Fruit fly (Drosophila melanogaster) whole organism, embryonic: Measurements from ENCODE around the gene CG32147.

Source experiments
- Abd-B ChIP-seq: fragments of 200-800 bp; sonication (Bioruptor generic); optimal IDR thresholded peaks from 2 replicates; lab custom pipeline; 2018; ENCODE audit warnings: missing biosample characterization, mild to moderate bottlenecking, missing genetic modification characterization, moderate library complexity
- Ada2b ChIP-seq: fragments of 200-800 bp; sonication (Bioruptor generic); IDR thresholded peaks from 2 replicates; pipeline ENCODE4 v1.3.6; 2022; ENCODE audit warnings: missing biosample characterization, missing genetic modification characterization
- B-H2 ChIP-seq: fragments of 200-800 bp; sonication (Bioruptor generic); optimal IDR thresholded peaks from 2 replicates; lab custom pipeline; 2018; ENCODE audit warnings: missing biosample characterization, mild to moderate bottlenecking, missing genetic modification characterization
- CG10565 ChIP-seq: fragments of 200-800 bp; sonication (Bioruptor generic); optimal IDR thresholded peaks from 3 replicates; lab custom pipeline; 2016; ENCODE audit warnings: missing biosample characterization, mild to moderate bottlenecking, missing genetic modification characterization
- CG12942 ChIP-seq: fragments of 200-800 bp; sonication (Bioruptor generic); optimal IDR thresholded peaks from 3 replicates; lab custom pipeline; 2016; ENCODE audit warnings: missing biosample characterization, missing genetic modification characterization
- CG15601 ChIP-seq: fragments of 200-800 bp; sonication (Bioruptor generic); optimal IDR thresholded peaks from 3 replicates; lab custom pipeline; 2019; ENCODE audit warnings: missing biosample characterization, mild to moderate bottlenecking, missing genetic modification characterization, moderate library complexity
- CG18011 ChIP-seq: fragments of 200-800 bp; sonication (Bioruptor generic); optimal IDR thresholded peaks from 2 replicates; lab custom pipeline; 2017; ENCODE audit warnings: missing biosample characterization, missing genetic modification characterization, mild to moderate bottlenecking, moderate library complexity, missing genotype
- CG2875 ChIP-seq: fragments of 200-800 bp; sonication (Bioruptor generic); optimal IDR thresholded peaks from 2 replicates; lab custom pipeline; 2017; ENCODE audit warnings: missing biosample characterization, mild to moderate bottlenecking, missing genetic modification characterization, missing genetic modification reagents
- CG31388 ChIP-seq: fragments of 200-800 bp; sonication (Bioruptor generic); optimal IDR thresholded peaks from 2 replicates; lab custom pipeline; 2016; ENCODE audit warnings: missing biosample characterization, missing genetic modification characterization
- CG33213 ChIP-seq: fragments of 200-800 bp; sonication (Bioruptor generic); optimal IDR thresholded peaks from 3 replicates; lab custom pipeline; 2016; ENCODE audit warnings: missing biosample characterization, missing genetic modification characterization
- CG34422 ChIP-seq: fragments of 200-800 bp; sonication (Bioruptor generic); IDR thresholded peaks from 3 replicates; pipeline ENCODE4 v1.3.6; 2022; ENCODE audit warnings: missing biosample characterization, missing genetic modification characterization
- CG3847 ChIP-seq: fragments of 200-800 bp; sonication (Bioruptor generic); IDR thresholded peaks from 2 replicates; pipeline ENCODE4 v1.3.6; 2022; ENCODE audit warnings: missing biosample characterization, missing genetic modification characterization
- CG6791 ChIP-seq: fragments of 200-800 bp; sonication (Bioruptor generic); IDR thresholded peaks from 3 replicates; pipeline ENCODE4 v1.3.6; 2022; ENCODE audit warnings: missing biosample characterization, missing genetic modification characterization; ENCODE audit not compliant: partially characterized antibody
- CG7839 ChIP-seq: fragments of 200-800 bp; sonication (Bioruptor generic); optimal IDR thresholded peaks from 3 replicates; lab custom pipeline; 2018; ENCODE audit warnings: missing biosample characterization, mild to moderate bottlenecking, missing genetic modification characterization, moderate library complexity
- CG9817 ChIP-seq: fragments of 200-800 bp; sonication (Bioruptor generic); optimal IDR thresholded peaks from 2 replicates; lab custom pipeline; 2018; ENCODE audit warnings: missing biosample characterization, mild to moderate bottlenecking, missing genetic modification characterization, moderate library complexity
- CHES-1-like ChIP-seq: fragments of 200-800 bp; sonication (Bioruptor generic); optimal IDR thresholded peaks from 2 replicates; lab custom pipeline; 2016; ENCODE audit warnings: missing biosample characterization, missing genetic modification characterization
- CTCF ChIP-seq: fragments of 200-800 bp; sonication (Bioruptor generic); optimal IDR thresholded peaks from 2 replicates; lab custom pipeline; 2017; ENCODE audit warnings: missing biosample characterization, mild to moderate bottlenecking, missing genetic modification characterization, moderate library complexity
- E2f2 ChIP-seq: fragments of 200-800 bp; sonication (Bioruptor generic); IDR thresholded peaks from 2 replicates; pipeline ENCODE4 v1.3.6; 2022; ENCODE audit warnings: missing biosample characterization, missing genetic modification characterization
- Fer3 ChIP-seq: fragments of 200-800 bp; sonication (Bioruptor generic); optimal IDR thresholded peaks from 2 replicates; lab custom pipeline; 2018; ENCODE audit warnings: missing biosample characterization, mild to moderate bottlenecking, missing genetic modification characterization, moderate library complexity
- Gsc ChIP-seq: fragments of 200-800 bp; sonication (Bioruptor generic); IDR thresholded peaks from 2 replicates; pipeline ENCODE4 v1.3.6; 2022; ENCODE audit warnings: missing biosample characterization, missing genetic modification characterization
- Gug ChIP-seq: fragments of 200-800 bp; sonication (Bioruptor generic); IDR thresholded peaks from 4 replicates; pipeline ENCODE4 v1.3.6; 2022; ENCODE audit warnings: missing biosample characterization, missing genetic modification characterization
- MTF-1 ChIP-seq: fragments of 200-800 bp; sonication (Bioruptor generic); optimal IDR thresholded peaks from 2 replicates; lab custom pipeline; 2018; ENCODE audit warnings: missing biosample characterization, mild to moderate bottlenecking, missing genetic modification characterization, borderline replicate concordance
- Max ChIP-seq: fragments of 200-800 bp; sonication (Bioruptor generic); optimal IDR thresholded peaks from 2 replicates; lab custom pipeline; 2016; ENCODE audit warnings: missing biosample characterization, mild to moderate bottlenecking, missing genetic modification characterization
- NK7.1 ChIP-seq: fragments of 200-800 bp; sonication (Bioruptor generic); optimal IDR thresholded peaks from 3 replicates; lab custom pipeline; 2016; ENCODE audit warnings: missing biosample characterization, missing genetic modification characterization
- NfI ChIP-seq: fragments of 200-800 bp; sonication (Bioruptor generic); optimal IDR thresholded peaks from 3 replicates; lab custom pipeline; 2018; ENCODE audit warnings: missing biosample characterization, mild to moderate bottlenecking, missing genetic modification characterization, moderate library complexity
- Oaz ChIP-seq: fragments of 200-800 bp; sonication (Bioruptor generic); IDR thresholded peaks from 2 replicates; pipeline ENCODE4 v1.3.6; 2022; ENCODE audit warnings: missing biosample characterization, missing genetic modification characterization
- Sry-δ ChIP-seq: fragments of 200-800 bp; sonication (Bioruptor generic); optimal IDR thresholded peaks from 2 replicates; lab custom pipeline; 2016; ENCODE audit warnings: missing biosample characterization, missing genetic modification characterization
- Trl ChIP-seq, 3 experiments: fragments of >200 bp in 2 of 3; fragments of 200-800 bp in 1 of 3; sonication (Bioruptor generic) in 1 of 3; optimal IDR thresholded peaks; 2 replicates in 1 of 3; 3 replicates in 2 of 3; lab custom pipeline; 2016 to 2017; ENCODE audit warnings: missing biosample characterization in 1 of 3, missing genetic modification characterization in 1 of 3
- az2 ChIP-seq: fragments of 200-800 bp; sonication (Bioruptor generic); optimal IDR thresholded peaks from 3 replicates; lab custom pipeline; 2016; ENCODE audit warnings: missing biosample characterization, missing genetic modification characterization
- bcd ChIP-seq: fragments of 200-800 bp; sonication (Bioruptor generic); optimal IDR thresholded peaks from 2 replicates; lab custom pipeline; 2017; ENCODE audit warnings: missing biosample characterization, mild to moderate bottlenecking, missing genetic modification characterization
- cwo ChIP-seq: fragments of 200-800 bp; sonication (Bioruptor generic); optimal IDR thresholded peaks from 3 replicates; lab custom pipeline; 2017; ENCODE audit warnings: missing biosample characterization, missing genetic modification characterization, mild to moderate bottlenecking, moderate library complexity, missing genetic modification reagents
- da ChIP-seq: fragments of 200-800 bp; sonication (Bioruptor generic); optimal IDR thresholded peaks from 2 replicates; lab custom pipeline; 2016; ENCODE audit warnings: missing biosample characterization, missing genetic modification characterization
- dimm ChIP-seq: fragments of 200-800 bp; sonication (Bioruptor generic); IDR thresholded peaks from 2 replicates; pipeline ENCODE4 v1.3.6; 2022; ENCODE audit warnings: missing biosample characterization, missing genetic modification characterization
- exex ChIP-seq: fragments of 200-800 bp; sonication (Bioruptor generic); optimal IDR thresholded peaks from 4 replicates; lab custom pipeline; 2018; ENCODE audit warnings: missing biosample characterization, mild to moderate bottlenecking, missing genetic modification characterization, moderate library complexity
- fd96Cb ChIP-seq: fragments of 200-800 bp; sonication (Bioruptor generic); optimal IDR thresholded peaks from 2 replicates; lab custom pipeline; 2018; ENCODE audit warnings: missing biosample characterization, mild to moderate bottlenecking, missing genetic modification characterization, moderate library complexity
- gro ChIP-seq: fragments of 200-800 bp; sonication (Bioruptor generic); optimal IDR thresholded peaks from 2 replicates; lab custom pipeline; 2016; ENCODE audit warnings: missing biosample characterization, missing genetic modification characterization
- inv ChIP-seq: fragments of 200-800 bp; sonication (Bioruptor generic); IDR thresholded peaks from 2 replicates; pipeline ENCODE4 v1.3.6; 2022; ENCODE audit warnings: missing biosample characterization, missing genetic modification characterization; ENCODE audit not compliant: partially characterized antibody
- kah ChIP-seq: fragments of 200-800 bp; sonication (Bioruptor generic); optimal IDR thresholded peaks from 2 replicates; lab custom pipeline; 2018; ENCODE audit warnings: missing biosample characterization, mild to moderate bottlenecking, missing genetic modification characterization
- klu ChIP-seq: fragments of 200-800 bp; sonication (Bioruptor generic); IDR thresholded peaks from 2 replicates; pipeline ENCODE4 v1.3.6; 2022; ENCODE audit warnings: missing biosample characterization, missing genetic modification characterization
- nerfin-2 ChIP-seq: fragments of 200-800 bp; sonication (Bioruptor generic); IDR thresholded peaks from 2 replicates; pipeline ENCODE4 v1.3.6; 2022; ENCODE audit warnings: missing biosample characterization, missing genetic modification characterization; ENCODE audit not compliant: partially characterized antibody
- org-1 ChIP-seq: fragments of 200-800 bp; sonication (Bioruptor generic); optimal IDR thresholded peaks from 2 replicates; lab custom pipeline; 2017; ENCODE audit warnings: missing biosample characterization, missing genetic modification characterization
- pan ChIP-seq, 4 experiments: fragments of >200 bp in 3 of 4; fragments of 200-800 bp in 1 of 4; sonication (Bioruptor generic) in 1 of 4; optimal IDR thresholded peaks in 3 of 4; IDR thresholded peaks in 1 of 4; 2 replicates each; pipeline versions ENCODE4 v1.3.6 to Lab custom; 2017 to 2022; ENCODE audit warnings: missing biosample characterization in 2 of 4, missing genetic modification characterization in 2 of 4, mixed read lengths in 1 of 4
- peb ChIP-seq: fragments of 200-800 bp; sonication (Bioruptor generic); IDR thresholded peaks from 2 replicates; pipeline ENCODE4 v1.3.6; 2022; ENCODE audit warnings: missing biosample characterization, missing genetic modification characterization
- psq ChIP-seq: fragments of 200-800 bp; sonication (Bioruptor generic); optimal IDR thresholded peaks from 2 replicates; lab custom pipeline; 2017; ENCODE audit warnings: missing biosample characterization, missing genetic modification characterization
- so ChIP-seq: fragments of 200-800 bp; sonication (Bioruptor generic); IDR thresholded peaks from 3 replicates; pipeline ENCODE4 v1.3.6; 2022; ENCODE audit warnings: missing biosample characterization, missing genetic modification characterization
- ssp ChIP-seq: fragments of 200-800 bp; sonication (Bioruptor generic); IDR thresholded peaks from 2 replicates; pipeline ENCODE4 v1.3.6; 2022; ENCODE audit warnings: missing biosample characterization, missing genetic modification characterization
- sug ChIP-seq: fragments of 200-800 bp; optimal IDR thresholded peaks from 2 replicates; lab custom pipeline; 2019; ENCODE audit warnings: missing biosample characterization, mild to moderate bottlenecking, missing genetic modification characterization, moderate library complexity
- tgo ChIP-seq: fragments of 200-800 bp; sonication (Bioruptor generic); IDR thresholded peaks from 3 replicates; pipeline ENCODE4 v1.3.6; 2022; ENCODE audit warnings: missing biosample characterization, missing genetic modification characterization
- twi ChIP-seq: fragments of 200-800 bp; optimal IDR thresholded peaks from 2 replicates; lab custom pipeline; 2019; ENCODE audit warnings: missing biosample characterization, mild to moderate bottlenecking, missing genetic modification characterization, moderate library complexity

Gene CG32147

DNA sequence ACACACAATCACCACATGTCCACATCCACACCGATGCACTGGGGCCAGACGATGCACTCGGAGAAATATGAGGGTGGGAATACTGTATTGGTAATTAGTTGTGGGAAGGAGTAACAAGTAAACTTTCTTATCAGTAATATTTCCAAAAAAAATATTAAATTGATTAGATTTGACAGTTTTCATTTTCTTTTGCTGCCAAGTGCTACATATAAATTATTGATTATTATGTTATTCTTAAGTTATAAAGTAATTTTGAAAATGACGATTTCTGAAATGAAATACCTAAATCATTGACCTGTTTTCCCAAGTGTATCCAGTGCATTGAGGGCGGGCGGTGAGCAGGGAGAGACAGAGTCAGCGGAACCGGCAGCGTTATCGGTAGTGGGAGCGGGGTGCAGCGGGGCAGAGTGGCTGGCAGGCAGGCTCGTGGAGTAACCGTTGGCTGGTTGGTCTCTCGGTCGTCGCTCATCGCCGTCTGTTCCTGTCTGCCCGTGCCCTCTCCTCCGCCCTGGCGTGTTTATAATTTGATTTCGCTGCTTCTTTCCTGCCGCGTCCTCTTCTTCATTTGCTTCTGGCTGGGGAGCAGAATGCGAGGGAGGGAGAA lies 36.0 kb downstream of the CG32147 start (continued):
- TF ChIP-seq B-H2 (GFP tag; lab: Kevin White, UChicago) (no peak), fd96Cb (peak; percentile 65), cwo (GFP tag; lab: Kevin White, UChicago) (no peak), NK7.1 (no peak), CG7839 (tag; lab: Kevin White, UChicago) (peak; percentile 68), sug (tag; lab: Kevin White, UChicago) (no peak), CHES-1-like (no peak), exex (tag; lab: Kevin White, UChicago) (no peak), az2 (GFP tag; lab: Kevin White, UChicago) (peak; percentile 39), tgo (GFP tag; lab: Robert Waterston, UW) (peak; percentile 33; the same call in 1 of the 3 replicates), bcd (GFP tag; lab: Kevin White, UChicago) (peak; percentile 57), dimm (GFP tag; lab: Robert Waterston, UW) (0 out of 2 replicates have a peak, but pooled peaks have one; percentile 24), org-1 (GFP tag; lab: Kevin White, UChicago) (peak; percentile 46), Trl (optimal IDR thresholded peaks at IDR 0.05; lab: Kevin White, UChicago) (no peak), Trl (GFP tag; optimal IDR thresholded peaks at IDR 0.05; lab: Kevin White, UChicago) (no peak), gro (GFP tag; lab: Kevin White, UChicago) (no peak), CG34422 (GFP tag; lab: Robert Waterston, UW) (no peak; the same call in 2 of the 3 replicates), twi (peak; percentile 20), klu (no peak), Gsc (GFP tag; lab: Robert Waterston, UW) (no peak), Abd-B (GFP tag; lab: Kevin White, UChicago) (no peak), Oaz (GFP tag; lab: Robert Waterston, UW) (no peak), kah (GFP tag; lab: Kevin White, UChicago) (no peak), so (GFP tag; lab: Robert Waterston, UW) (no peak), Max (GFP tag; lab: Kevin White, UChicago) (peak; percentile 14), CG31388 (GFP tag; lab: Kevin White, UChicago) (no peak), CTCF (peak; percentile 13), ssp (GFP tag; lab: Robert Waterston, UW) (0 out of 2 replicates have a peak, but pooled peaks have one; percentile 16), CG33213 (GFP tag; lab: Kevin White, UChicago) (no peak), peb (GFP tag; lab: Robert Waterston, UW) (no peak), CG6791 (GFP tag; lab: Robert Waterston, UW) (no peak), CG12942 (GFP tag; lab: Kevin White, UChicago) (no peak), CG18011 (GFP tag; lab: Kevin White, UChicago) (no peak), CG2875 (peak; percentile 50), da (no peak), Fer3 (tag; lab: Kevin White, UChicago) (no peak), pan (optimal IDR thresholded peaks at IDR 0.05; lab: Kevin White, UChicago) (no peak), pan (GFP tag; optimal IDR thresholded peaks at IDR 0.05 in 1 of 2, IDR thresholded peaks at IDR 0.05 in 1 of 2) (no peak), nerfin-2 (no peak), CG9817 (tag; lab: Kevin White, UChicago) (no peak), Gug (GFP tag; lab: Robert Waterston, UW) (peak; percentile 5; the same call in 1 of the 4 replicates), CG3847 (GFP tag; lab: Robert Waterston, UW) (no peak), E2f2 (no peak), CG10565 (GFP tag; lab: Kevin White, UChicago) (no peak), Ada2b (GFP tag; lab: Robert Waterston, UW) (no peak), Sry-δ (no peak), CG15601 (peak; percentile 64), psq (no peak), NfI (GFP tag; lab: Kevin White, UChicago) (peak; percentile 40), inv (no peak), MTF-1 (GFP tag; lab: Kevin White, UChicago) (no peak)
